Fruit fly (Drosophila melanogaster) whole organism, embryonic: Measurements from ENCODE around the gene kairos.

Source experiments
- Atf3 ChIP-seq: fragments of 200-800 bp; sonication (Bioruptor generic); optimal IDR thresholded peaks from 3 replicates; lab custom pipeline; 2016; ENCODE audit warnings: missing biosample characterization, missing genetic modification characterization
- Atf6 ChIP-seq: fragments of 200-800 bp; sonication (Bioruptor generic); IDR thresholded peaks from 2 replicates; pipeline ENCODE4 v1.3.6; 2022; ENCODE audit warnings: missing biosample characterization, missing genetic modification characterization
- BEAF-32 ChIP-seq: fragments of 200-800 bp; sonication (Bioruptor generic); optimal IDR thresholded peaks from 3 replicates; lab custom pipeline; 2017; ENCODE audit warnings: missing biosample characterization, missing genetic modification characterization, mild to moderate bottlenecking, moderate library complexity, missing genetic modification reagents
- CG10267 ChIP-seq: fragments of 200-800 bp; sonication (Bioruptor generic); optimal IDR thresholded peaks from 2 replicates; lab custom pipeline; 2018; ENCODE audit warnings: missing biosample characterization, mild to moderate bottlenecking, missing genetic modification characterization, moderate library complexity
- CG12659 ChIP-seq: fragments of 200-800 bp; sonication (Bioruptor generic); optimal IDR thresholded peaks from 3 replicates; lab custom pipeline; 2017; ENCODE audit warnings: mild to moderate bottlenecking, missing biosample characterization, missing genetic modification reagents, missing genetic modification characterization
- CG13424 ChIP-seq: fragments of 200-800 bp; sonication (Bioruptor generic); optimal IDR thresholded peaks from 2 replicates; lab custom pipeline; 2019; ENCODE audit warnings: missing biosample characterization, mild to moderate bottlenecking, missing genetic modification characterization, moderate library complexity
- CG13624 ChIP-seq: fragments of 200-800 bp; sonication (Bioruptor generic); optimal IDR thresholded peaks from 2 replicates; lab custom pipeline; 2016; ENCODE audit warnings: missing biosample characterization, missing genetic modification characterization
- CG14860 ChIP-seq: fragments of 200-800 bp; sonication (Bioruptor generic); IDR thresholded peaks from 3 replicates; pipeline ENCODE4 v1.3.6; 2022; ENCODE audit warnings: missing biosample characterization, missing genetic modification characterization; ENCODE audit not compliant: partially characterized antibody
- CG15601 ChIP-seq: fragments of 200-800 bp; sonication (Bioruptor generic); optimal IDR thresholded peaks from 3 replicates; lab custom pipeline; 2019; ENCODE audit warnings: missing biosample characterization, mild to moderate bottlenecking, missing genetic modification characterization, moderate library complexity
- CG17361 ChIP-seq: fragments of 200-800 bp; sonication (Bioruptor generic); IDR thresholded peaks from 3 replicates; pipeline ENCODE4 v1.3.6; 2022; ENCODE audit warnings: missing biosample characterization, missing genetic modification characterization
- CG17612 ChIP-seq: fragments of 200-800 bp; sonication (Bioruptor generic); IDR thresholded peaks from 2 replicates; pipeline ENCODE4 v1.3.6; 2022; ENCODE audit warnings: missing biosample characterization, missing genetic modification characterization
- CG17802 ChIP-seq: fragments of 200-800 bp; sonication (Bioruptor generic); optimal IDR thresholded peaks from 2 replicates; lab custom pipeline; 2018; ENCODE audit warnings: missing biosample characterization, mild to moderate bottlenecking, missing genetic modification characterization, moderate library complexity
- CG1832 ChIP-seq: fragments of 200-800 bp; sonication (Bioruptor generic); optimal IDR thresholded peaks from 2 replicates; lab custom pipeline; 2017; ENCODE audit warnings: missing biosample characterization, mild to moderate bottlenecking, missing genetic modification characterization, inconsistent platforms
- CG18476 ChIP-seq: fragments of 200-800 bp; sonication (Bioruptor generic); optimal IDR thresholded peaks from 2 replicates; lab custom pipeline; 2016; ENCODE audit warnings: missing biosample characterization, mild to moderate bottlenecking, missing genetic modification characterization
- CG2199 ChIP-seq: fragments of 200-800 bp; sonication (Bioruptor generic); IDR thresholded peaks from 3 replicates; pipeline ENCODE4 v1.3.6; 2022; ENCODE audit warnings: missing biosample characterization, missing genetic modification characterization
- CG2202 ChIP-seq: fragments of 200-800 bp; sonication (Bioruptor generic); optimal IDR thresholded peaks from 2 replicates; lab custom pipeline; 2018; ENCODE audit warnings: missing biosample characterization, mild to moderate bottlenecking, missing genetic modification characterization
- CG3407 ChIP-seq: fragments of 200-800 bp; sonication (Bioruptor generic); optimal IDR thresholded peaks from 2 replicates; lab custom pipeline; 2018; ENCODE audit warnings: missing biosample characterization, mild to moderate bottlenecking, missing genetic modification characterization
- CG3847 ChIP-seq: fragments of 200-800 bp; sonication (Bioruptor generic); IDR thresholded peaks from 2 replicates; pipeline ENCODE4 v1.3.6; 2022; ENCODE audit warnings: missing biosample characterization, missing genetic modification characterization
- CG6175 ChIP-seq: fragments of 200-800 bp; sonication (Bioruptor generic); IDR thresholded peaks from 3 replicates; pipeline ENCODE4 v1.3.6; 2022; ENCODE audit warnings: missing biosample characterization, missing genetic modification characterization
- CG9609 ChIP-seq: fragments of 200-800 bp; sonication (Bioruptor generic); optimal IDR thresholded peaks from 3 replicates; lab custom pipeline; 2016; ENCODE audit warnings: missing biosample characterization, missing genetic modification characterization
- CHES-1-like ChIP-seq: fragments of 200-800 bp; sonication (Bioruptor generic); optimal IDR thresholded peaks from 2 replicates; lab custom pipeline; 2016; ENCODE audit warnings: missing biosample characterization, missing genetic modification characterization
- D19B ChIP-seq: fragments of 200-800 bp; sonication (Bioruptor generic); optimal IDR thresholded peaks from 2 replicates; lab custom pipeline; 2017; ENCODE audit warnings: missing biosample characterization, mild to moderate bottlenecking, missing genetic modification characterization
- Dad ChIP-seq: fragments of 200-800 bp; sonication (Bioruptor generic); optimal IDR thresholded peaks from 3 replicates; lab custom pipeline; 2016; ENCODE audit warnings: missing biosample characterization, missing genetic modification characterization
- Dp ChIP-seq: fragments of 200-800 bp; sonication (Bioruptor generic); optimal IDR thresholded peaks from 2 replicates; lab custom pipeline; 2018; ENCODE audit warnings: missing biosample characterization, mild to moderate bottlenecking, missing genetic modification characterization, moderate library complexity
- Fer1 ChIP-seq: fragments of 200-800 bp; sonication (Bioruptor generic); optimal IDR thresholded peaks from 2 replicates; lab custom pipeline; 2017; ENCODE audit warnings: missing biosample characterization, mild to moderate bottlenecking, missing genetic modification characterization
- HLHmδ ChIP-seq: fragments of 200-800 bp; sonication (Bioruptor generic); optimal IDR thresholded peaks from 2 replicates; lab custom pipeline; 2018; ENCODE audit warnings: missing biosample characterization, mild to moderate bottlenecking, missing genetic modification characterization, moderate library complexity
- Lim3 ChIP-seq: fragments of 200-800 bp; sonication (Bioruptor generic); IDR thresholded peaks from 2 replicates; pipeline ENCODE4 v1.3.6; 2022; ENCODE audit warnings: missing biosample characterization, missing genetic modification characterization
- MTF-1 ChIP-seq: fragments of 200-800 bp; sonication (Bioruptor generic); optimal IDR thresholded peaks from 2 replicates; lab custom pipeline; 2018; ENCODE audit warnings: missing biosample characterization, mild to moderate bottlenecking, missing genetic modification characterization, borderline replicate concordance
- Med ChIP-seq: fragments of 200-800 bp; sonication (Bioruptor generic); peaks from one replicate; lab custom pipeline; 2016; ENCODE audit warnings: missing biosample characterization, missing genetic modification characterization, mild to moderate bottlenecking, inconsistent platforms, moderate library complexity
- Mrtf ChIP-seq: fragments of 200-800 bp; sonication (Bioruptor generic); IDR thresholded peaks from 3 replicates; pipeline ENCODE4 v1.3.6; 2022; ENCODE audit warnings: missing biosample characterization, missing genetic modification characterization
- NFAT ChIP-seq: fragments of 200-800 bp; sonication (Bioruptor generic); IDR thresholded peaks from 2 replicates; pipeline ENCODE4 v1.3.6; 2022; ENCODE audit warnings: missing biosample characterization, missing genetic modification characterization
- PHDP ChIP-seq: fragments of 200-800 bp; sonication (Bioruptor generic); optimal IDR thresholded peaks from 3 replicates; lab custom pipeline; 2018; ENCODE audit warnings: missing biosample characterization, mild to moderate bottlenecking, missing genetic modification characterization, moderate library complexity
- Six4 ChIP-seq: fragments of 200-800 bp; sonication (Bioruptor generic); optimal IDR thresholded peaks from 2 replicates; lab custom pipeline; 2016; ENCODE audit warnings: missing biosample characterization, missing genetic modification characterization
- abd-A ChIP-seq: fragments of 200-800 bp; sonication (Bioruptor generic); optimal IDR thresholded peaks from 3 replicates; lab custom pipeline; 2019; ENCODE audit warnings: missing biosample characterization, mild to moderate bottlenecking, missing genetic modification characterization, moderate library complexity
- ac ChIP-seq: fragments of 200-800 bp; sonication (Bioruptor generic); optimal IDR thresholded peaks from 3 replicates; lab custom pipeline; 2017; ENCODE audit warnings: missing biosample characterization, mild to moderate bottlenecking, missing genetic modification characterization
- az2 ChIP-seq: fragments of 200-800 bp; sonication (Bioruptor generic); optimal IDR thresholded peaks from 3 replicates; lab custom pipeline; 2016; ENCODE audit warnings: missing biosample characterization, missing genetic modification characterization
- bowl ChIP-seq: fragments of 200-800 bp; sonication (Bioruptor generic); IDR thresholded peaks from 2 replicates; pipeline ENCODE4 v1.3.6; 2022; ENCODE audit warnings: missing biosample characterization, missing genetic modification characterization
- cas ChIP-seq: fragments of 200-800 bp; sonication (Bioruptor generic); IDR thresholded peaks from 2 replicates; pipeline ENCODE4 v1.3.6; 2022; ENCODE audit warnings: missing biosample characterization, missing genetic modification characterization
- crp ChIP-seq, 2 experiments: fragments of 200-800 bp; sonication (Bioruptor generic); optimal IDR thresholded peaks; 2 replicates in 1 of 2; 3 replicates in 1 of 2; lab custom pipeline; 2017; ENCODE audit warnings: missing biosample characterization in 2 of 2, missing genetic modification characterization in 2 of 2, mild to moderate bottlenecking in 1 of 2, moderate library complexity in 1 of 2
- dati ChIP-seq: fragments of 200-800 bp; sonication (Bioruptor generic); IDR thresholded peaks from 2 replicates; pipeline ENCODE4 v1.3.6; 2022; ENCODE audit warnings: missing biosample characterization, missing genetic modification characterization
- dimm ChIP-seq: fragments of 200-800 bp; sonication (Bioruptor generic); IDR thresholded peaks from 2 replicates; pipeline ENCODE4 v1.3.6; 2022; ENCODE audit warnings: missing biosample characterization, missing genetic modification characterization
- gt ChIP-seq: fragments of 200-800 bp; sonication (Bioruptor generic); IDR thresholded peaks from 2 replicates; pipeline ENCODE4 v1.3.6; 2022; ENCODE audit warnings: missing biosample characterization, missing genetic modification characterization
- hth ChIP-seq: fragments of >200 bp; optimal IDR thresholded peaks from 2 replicates; lab custom pipeline; 2017; ENCODE audit warnings: inconsistent platforms
- kah ChIP-seq: fragments of 200-800 bp; sonication (Bioruptor generic); optimal IDR thresholded peaks from 2 replicates; lab custom pipeline; 2018; ENCODE audit warnings: missing biosample characterization, mild to moderate bottlenecking, missing genetic modification characterization
- ken ChIP-seq: fragments of 200-800 bp; sonication (Bioruptor generic); IDR thresholded peaks from 3 replicates; pipeline ENCODE4 v1.3.6; 2022; ENCODE audit warnings: missing biosample characterization, missing genetic modification characterization
- mam ChIP-seq: fragments of 200-800 bp; sonication (Bioruptor generic); optimal IDR thresholded peaks from 3 replicates; lab custom pipeline; 2016; ENCODE audit warnings: missing biosample characterization, missing genetic modification characterization
- nerfin-2 ChIP-seq: fragments of 200-800 bp; sonication (Bioruptor generic); IDR thresholded peaks from 2 replicates; pipeline ENCODE4 v1.3.6; 2022; ENCODE audit warnings: missing biosample characterization, missing genetic modification characterization; ENCODE audit not compliant: partially characterized antibody
- repo ChIP-seq: fragments of 200-800 bp; sonication (Bioruptor generic); optimal IDR thresholded peaks from 2 replicates; lab custom pipeline; 2016; ENCODE audit warnings: missing biosample characterization, missing genetic modification characterization
- scrt ChIP-seq: fragments of 200-800 bp; sonication (Bioruptor generic); optimal IDR thresholded peaks from 2 replicates; lab custom pipeline; 2018; ENCODE audit warnings: missing biosample characterization, mild to moderate bottlenecking, missing genetic modification characterization, moderate library complexity
- sisA ChIP-seq: fragments of 200-800 bp; sonication (Bioruptor generic); IDR thresholded peaks from 2 replicates; pipeline ENCODE4 v1.3.6; 2022; ENCODE audit warnings: missing biosample characterization, missing genetic modification characterization
- yki ChIP-seq: fragments of >200 bp; optimal IDR thresholded peaks from 3 replicates; lab custom pipeline; 2018
- zf30C ChIP-seq: fragments of 200-800 bp; sonication (Bioruptor generic); optimal IDR thresholded peaks from 3 replicates; lab custom pipeline; 2018; ENCODE audit warnings: missing biosample characterization, mild to moderate bottlenecking, missing genetic modification characterization

Gene kairos

dm6 chrX:18358352-18358931 lies 2.5 kb upstream of the kairos start, which contains the start of gene CG6106 (continued):
- 0 out of 3 replicates have a peak, but pooled peaks have one; percentile 32 for TF ChIP-seq CG17361 (GFP tag; lab: Robert Waterston, UW)
- TF ChIP-seq ac (GFP tag; lab: Kevin White, UChicago), result no peak
- TF ChIP-seq D19B, result peak; percentile 28
- TF ChIP-seq Dad (GFP tag; lab: Kevin White, UChicago), result no peak
- TF ChIP-seq sisA (GFP tag; lab: Robert Waterston, UW), result peak; percentile 26; the same call in 1 of the 2 replicates
- no peak for TF ChIP-seq Dp (GFP tag; lab: Kevin White, UChicago)
- TF ChIP-seq Atf6, result no peak
- TF ChIP-seq CG12659, result no peak
- TF ChIP-seq mam (GFP tag; lab: Kevin White, UChicago), result no peak
- no peak for TF ChIP-seq Mrtf
- no peak for TF ChIP-seq Fer1 (GFP tag; lab: Kevin White, UChicago)
- no peak for TF ChIP-seq bowl (GFP tag; lab: Robert Waterston, UW)
- peak; percentile 39 for TF ChIP-seq CG13424 (tag; lab: Kevin White, UChicago)
- no peak for TF ChIP-seq CG9609 (GFP tag; lab: Kevin White, UChicago)
- TF ChIP-seq cas, result no peak
- TF ChIP-seq hth, result no peak
- TF ChIP-seq CG15601 (tag; lab: Kevin White, UChicago), result no peak
- TF ChIP-seq CG14860 (GFP tag; lab: Robert Waterston, UW), result no peak
- TF ChIP-seq zf30C (GFP tag; lab: Kevin White, UChicago), result no peak
- no peak for TF ChIP-seq Lim3 (GFP tag; lab: Robert Waterston, UW)
- no peak for TF ChIP-seq CG2202 (tag; lab: Kevin White, UChicago)
- TF ChIP-seq Atf3, result no peak
- no peak for TF ChIP-seq CG10267
- TF ChIP-seq repo, result no peak
- TF ChIP-seq abd-A (tag; lab: Kevin White, UChicago), result no peak
- TF ChIP-seq CG3407, result no peak
- no peak for TF ChIP-seq CG6175
- TF ChIP-seq CG17612 (GFP tag; lab: Robert Waterston, UW), result no peak
- no peak for TF ChIP-seq scrt (GFP tag; lab: Kevin White, UChicago)
- TF ChIP-seq HLHmδ, result no peak
- no peak for TF ChIP-seq nerfin-2 (GFP tag; lab: Robert Waterston, UW)
- TF ChIP-seq CG3847 (GFP tag; lab: Robert Waterston, UW), result no peak
- no peak for TF ChIP-seq Six4 (GFP tag; lab: Kevin White, UChicago)
- no peak for TF ChIP-seq CG13624 (GFP tag; lab: Kevin White, UChicago)
- no peak for TF ChIP-seq CHES-1-like (GFP tag; lab: Kevin White, UChicago)
- no peak for TF ChIP-seq kah (GFP tag; lab: Kevin White, UChicago)
- no peak for TF ChIP-seq PHDP (tag; lab: Kevin White, UChicago)
- no peak for TF ChIP-seq dati
- TF ChIP-seq BEAF-32 (GFP tag; lab: Kevin White, UChicago), result no peak
- TF ChIP-seq CG2199 (GFP tag; lab: Robert Waterston, UW), result no peak
- TF ChIP-seq gt, result no peak
- no peak for TF ChIP-seq CG17802 (tag; lab: Kevin White, UChicago)
- TF ChIP-seq CG1832 (GFP tag; lab: Kevin White, UChicago), result no peak
- TF ChIP-seq MTF-1 (GFP tag; lab: Kevin White, UChicago), result no peak
- TF ChIP-seq CG18476 (GFP tag; lab: Kevin White, UChicago), result no peak
- no peak for TF ChIP-seq yki
- TF ChIP-seq NFAT (GFP tag; lab: Robert Waterston, UW), result no peak
- TF ChIP-seq Med (GFP tag; lab: Kevin White, UChicago), result peak; percentile 44
- TF ChIP-seq dimm, result no peak
- TF ChIP-seq crp (GFP tag; optimal IDR thresholded peaks at IDR 0.05; lab: Kevin White, UChicago), result no peak
- TF ChIP-seq az2, result no peak
- TF ChIP-seq ken, result 0 out of 3 replicates have a peak, but pooled peaks have one; percentile 21
